Worm (Caenorhabditis elegans): Measurements from ENCODE around the gene C55B6.1.
A peak's percentile ranks its signal among the peaks of the same experiment; 100 is the strongest.

The C55B6.1 gene

DNA sequence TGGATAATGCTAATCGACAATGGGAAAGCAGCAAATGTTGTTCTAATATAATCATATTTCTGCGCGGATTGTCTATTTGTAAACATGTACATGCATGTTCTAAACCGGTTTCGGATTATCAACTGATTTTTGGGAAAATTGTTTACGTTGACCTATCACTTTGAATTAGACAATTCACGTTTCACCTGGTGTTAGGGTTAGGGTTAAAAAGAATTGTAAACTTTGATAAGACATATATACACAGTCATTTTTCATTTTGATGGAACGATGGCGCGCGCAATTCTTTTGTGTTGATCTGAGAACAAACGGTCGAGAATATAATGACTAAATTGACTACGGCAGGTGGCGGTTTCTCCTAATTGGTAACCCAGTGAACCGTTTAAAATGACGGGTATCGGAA is 42.0 kb downstream of the C55B6.1 start (continued):
- TF ChIP-seq C34B4.2 (tag; optimal IDR thresholded peaks at IDR 0.05) (no peak), ztf-4 (tag; optimal IDR thresholded peaks at IDR 0.05) (no peak), blmp-1 (tag; optimal IDR thresholded peaks at IDR 0.05) (peak; percentile 61), sptf-1 (tag; optimal IDR thresholded peaks at IDR 0.05) (no peak), elt-3 (tag; optimal IDR thresholded peaks at IDR 0.05) (peak in 2 of 6 experiments; percentile 46 to 74), nhr-47 (tag; optimal IDR thresholded peaks at IDR 0.05) (no peak), fkh-10 (GFP tag; optimal IDR thresholded peaks at IDR 0.05) (no peak), snu-23 (GFP tag; optimal IDR thresholded peaks at IDR 0.05) (peak; percentile 46), tlp-1 (tag; optimal IDR thresholded peaks at IDR 0.05) (no peak), C16A3.4 (tag; optimal IDR thresholded peaks at IDR 0.05) (peak; percentile 3), unc-86 (tag; optimal IDR thresholded peaks at IDR 0.05) (no peak), nhr-11 (tag; optimal IDR thresholded peaks at IDR 0.05) (no peak), dsc-1 (tag; optimal IDR thresholded peaks at IDR 0.05) (no peak), nhr-12 (tag; optimal IDR thresholded peaks at IDR 0.05) (no peak), fkh-8 (tag; optimal IDR thresholded peaks at IDR 0.05) (no peak), mdl-1 (tag; optimal IDR thresholded peaks at IDR 0.05) (no peak), pag-3 (tag; optimal IDR thresholded peaks at IDR 0.05; ENCODE audit: borderline replicate concordance, insufficient read depth) (no peak), nhr-71 (tag; optimal IDR thresholded peaks at IDR 0.05) (peak; percentile 70), fkh-4 (tag; optimal IDR thresholded peaks at IDR 0.05; ENCODE audit: borderline replicate concordance) (no peak), elt-2 (tag; optimal IDR thresholded peaks at IDR 0.05) (no peak), lin-39 (tag; optimal IDR thresholded peaks at IDR 0.05) (no peak), sox-4 (tag; optimal IDR thresholded peaks at IDR 0.05) (no peak), sup-37 (GFP tag; optimal IDR thresholded peaks at IDR 0.05) (no peak), F16B12.6 (tag; optimal IDR thresholded peaks at IDR 0.05) (no peak), zag-1 (tag; optimal IDR thresholded peaks at IDR 0.05) (no peak), nhr-28 (tag; optimal IDR thresholded peaks at IDR 0.05) (no peak), pax-3 (tag; optimal IDR thresholded peaks at IDR 0.05) (no peak), grh-1 (GFP tag; IDR thresholded peaks at IDR 0.05) (peak; percentile 89), ama-1 (optimal IDR thresholded peaks at IDR 0.05) (no peak), hlh-17 (GFP tag; optimal IDR thresholded peaks at IDR 0.05; ENCODE audit: borderline replicate concordance) (no peak), nhr-90 (tag; optimal IDR thresholded peaks at IDR 0.05; ENCODE audit: poor library complexity) (peak; percentile 38), lin-35 (GFP tag; optimal IDR thresholded peaks at IDR 0.05) (peak in 1 of 2 experiments; percentile 59), swsn-7 (tag; optimal IDR thresholded peaks at IDR 0.05) (no peak), mef-2 (tag; optimal IDR thresholded peaks at IDR 0.05) (no peak), mab-9 (GFP tag; IDR thresholded peaks at IDR 0.05) (no peak), snpc-4 (tag; optimal IDR thresholded peaks at IDR 0.05) (no peak)

ce11 chrX:7242878-7243277 is 42.7 kb downstream of the C55B6.1 start, which contains the start of gene F46H5.7:
TSS of gene F46H5.7 (minus strand) at chrX:7242983.
- TF ChIP-seq blmp-1 (tag; optimal IDR thresholded peaks at IDR 0.05): peak; percentile 47
- no peak for TF ChIP-seq C04F5.9 (tag; optimal IDR thresholded peaks at IDR 0.05)
- TF ChIP-seq lin-39 (tag; optimal IDR thresholded peaks at IDR 0.05): no peak
- TF ChIP-seq lin-35 (GFP tag; optimal IDR thresholded peaks at IDR 0.05): no peak
- peak in 1 of 6 experiments; percentile 15 for TF ChIP-seq elt-3 (tag; optimal IDR thresholded peaks at IDR 0.05)
- peak; percentile 15 for TF ChIP-seq snu-23 (GFP tag; optimal IDR thresholded peaks at IDR 0.05)
- peak; percentile 73 for TF ChIP-seq nhr-85 (tag)
- TF ChIP-seq lin-14 (GFP tag; optimal IDR thresholded peaks at IDR 0.05): peak; percentile 54
- no peak for TF ChIP-seq zip-4 (GFP tag; optimal IDR thresholded peaks at IDR 0.05)
- no peak for TF ChIP-seq ama-1 (optimal IDR thresholded peaks at IDR 0.05)
- TF ChIP-seq isw-1 (GFP tag; IDR thresholded peaks at IDR 0.05): no peak

DNA sequence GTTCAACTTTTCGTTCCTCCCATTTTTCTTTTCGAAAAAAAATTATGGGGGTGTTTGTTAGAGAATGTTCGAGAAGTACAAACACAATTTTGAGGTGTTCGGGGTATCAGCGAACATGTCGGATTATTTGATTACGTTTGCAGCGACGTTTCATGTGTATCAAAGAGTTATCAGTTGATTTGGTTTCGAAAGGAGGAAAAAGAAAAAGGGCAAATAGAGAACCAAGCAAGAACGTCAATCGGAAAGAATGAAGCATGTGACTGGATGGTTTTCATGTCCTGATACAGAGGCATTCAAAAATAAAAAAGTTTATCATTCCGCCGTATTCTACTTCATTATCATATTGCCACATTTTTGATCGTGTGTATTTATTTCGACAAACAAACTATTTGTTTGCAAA is 44.6 kb downstream of the C55B6.1 start:
- TF ChIP-seq egl-13 (tag; optimal IDR thresholded peaks at IDR 0.05) (no peak), pag-3 (tag; optimal IDR thresholded peaks at IDR 0.05; ENCODE audit: borderline replicate concordance, insufficient read depth) (no peak), mep-1 (tag; optimal IDR thresholded peaks at IDR 0.05) (no peak), C34B4.2 (tag; optimal IDR thresholded peaks at IDR 0.05) (no peak), ztf-11 (tag; optimal IDR thresholded peaks at IDR 0.05) (no peak), C16A3.4 (tag; optimal IDR thresholded peaks at IDR 0.05) (no peak), sox-4 (tag; optimal IDR thresholded peaks at IDR 0.05) (no peak), nhr-85 (tag) (no peak), grh-1 (GFP tag; IDR thresholded peaks at IDR 0.05) (no peak), snpc-4 (tag; optimal IDR thresholded peaks at IDR 0.05) (no peak), zip-4 (GFP tag; optimal IDR thresholded peaks at IDR 0.05) (no peak), zag-1 (tag; optimal IDR thresholded peaks at IDR 0.05) (no peak), ama-1 (optimal IDR thresholded peaks at IDR 0.05) (no peak), lin-14 (GFP tag; optimal IDR thresholded peaks at IDR 0.05) (peak; percentile 26), aly-2 (tag; optimal IDR thresholded peaks at IDR 0.05) (no peak), lin-13 (GFP tag; optimal IDR thresholded peaks at IDR 0.05) (no peak), efl-1 (optimal IDR thresholded peaks at IDR 0.05) (no peak), efl-1 (GFP tag; optimal IDR thresholded peaks at IDR 0.05 in 1 of 2) (peak in 1 of 2 experiments; percentile 32), vab-15 (tag; optimal IDR thresholded peaks at IDR 0.05) (no peak), unc-30 (tag; optimal IDR thresholded peaks at IDR 0.05) (no peak), pax-3 (tag; optimal IDR thresholded peaks at IDR 0.05) (no peak)
